Worm (Caenorhabditis elegans) whole organism, L1 larva: Measurements from ENCODE around the gene ZK666.14.
A peak's percentile ranks its signal among the peaks of the same experiment; 100 is the strongest.

Experiments used
- F16B12.6 ChIP-seq: fragments of 150-350 bp; optimal IDR thresholded peaks from 2 replicates; lab custom pipeline; 2014; ENCODE audit warnings: missing biosample characterization, missing genetic modification characterization
- aha-1 ChIP-seq: fragments of 150-350 bp; optimal IDR thresholded peaks from 2 replicates; lab custom pipeline; 2014; ENCODE audit warnings: missing biosample characterization, missing genetic modification characterization
- ama-1 ChIP-seq: fragments of 150-350 bp; optimal IDR thresholded peaks from 2 replicates; lab custom pipeline; 2014
- ceh-82 ChIP-seq, 3 experiments: fragments of 150-350 bp in 1 of 3; sonication (generic microtip) in 2 of 3; optimal IDR thresholded peaks; 2 replicates each; lab custom pipeline; 2014 to 2017; ENCODE audit warnings: missing biosample characterization in 3 of 3, missing genetic modification characterization in 3 of 3
- dpl-1 ChIP-seq, 3 experiments: fragments of 150-350 bp in 2 of 3; sonication (generic microtip) in 1 of 3; optimal IDR thresholded peaks; 2 replicates each; lab custom pipeline; 2014 to 2017; ENCODE audit warnings: missing biosample characterization in 3 of 3, missing genetic modification characterization in 3 of 3, missing genetic modification reagents in 3 of 3
- nhr-76 ChIP-seq: sonication (generic microtip); optimal IDR thresholded peaks from 2 replicates; lab custom pipeline; 2017; ENCODE audit warnings: missing biosample characterization, missing genetic modification characterization
- pqm-1 ChIP-seq: sonication (generic microtip); optimal IDR thresholded peaks from 3 replicates; lab custom pipeline; 2017; ENCODE audit warnings: missing biosample characterization, missing genetic modification characterization
- rnt-1 ChIP-seq: sonication (generic microtip); optimal IDR thresholded peaks from 2 replicates; lab custom pipeline; 2016; ENCODE audit warnings: mild to moderate bottlenecking, missing genetic modification characterization, moderate library complexity, missing compliant biosample characterization
- snu-23 ChIP-seq: sonication (generic microtip); optimal IDR thresholded peaks from 2 replicates; lab custom pipeline; 2016; ENCODE audit warnings: missing genetic modification characterization, missing compliant biosample characterization
- sox-4 ChIP-seq: sonication (generic microtip); optimal IDR thresholded peaks from 2 replicates; lab custom pipeline; 2016; ENCODE audit warnings: missing genetic modification characterization, missing compliant biosample characterization
- sptf-1 ChIP-seq: fragments of 150-350 bp; optimal IDR thresholded peaks from 2 replicates; lab custom pipeline; 2014; ENCODE audit warnings: missing biosample characterization, missing genetic modification characterization
- vab-15 ChIP-seq: sonication (generic microtip); optimal IDR thresholded peaks from 2 replicates; lab custom pipeline; 2017; ENCODE audit warnings: missing genotype, mild to moderate bottlenecking, missing genetic modification characterization, missing compliant biosample characterization
- zag-1 ChIP-seq: fragments of 150-350 bp; optimal IDR thresholded peaks from 2 replicates; lab custom pipeline; 2014; ENCODE audit warnings: missing biosample characterization, missing genetic modification characterization

DNA sequence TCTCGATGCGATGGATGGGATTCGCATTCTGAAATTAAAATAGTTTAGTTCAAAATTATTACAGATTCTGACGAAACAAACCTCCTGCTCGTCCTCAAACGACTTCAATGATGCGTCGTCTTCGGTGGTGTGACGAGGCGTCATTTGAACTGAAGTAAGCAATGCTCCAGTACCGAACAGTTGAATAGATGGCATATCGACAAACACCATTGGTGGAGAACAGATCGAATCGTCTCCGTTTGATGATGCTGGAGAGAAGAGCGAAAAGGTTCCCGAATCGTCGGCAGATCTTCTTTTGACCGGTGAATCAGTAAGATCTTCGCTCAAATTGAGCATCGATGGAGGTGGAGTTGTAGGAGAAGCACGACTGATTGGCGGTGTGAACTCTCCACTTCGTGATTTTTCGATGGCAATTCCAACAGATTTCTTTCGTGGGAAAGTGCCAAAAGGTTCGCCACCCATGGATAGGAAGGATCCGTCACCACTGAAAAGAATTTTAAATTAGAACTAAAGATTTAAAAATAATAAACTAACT lies 49.9 kb downstream of the ZK666.14 start:
- TF ChIP-seq nhr-76 (tag; lab: Kevin White, UChicago), result no peak
- TF ChIP-seq sptf-1, result no peak
- no peak for TF ChIP-seq sox-4 (tag; lab: Kevin White, UChicago)
- no peak for TF ChIP-seq ceh-82 (tag; optimal IDR thresholded peaks at IDR 0.05; lab: Kevin White, UChicago)
- TF ChIP-seq F16B12.6 (tag; lab: Kevin White, UChicago), result no peak
- TF ChIP-seq dpl-1 (GFP tag; optimal IDR thresholded peaks at IDR 0.05; lab: Kevin White, UChicago), result no peak
- TF ChIP-seq pqm-1, result no peak
- no peak for TF ChIP-seq zag-1 (tag; lab: Kevin White, UChicago)
- no peak for TF ChIP-seq aha-1 (tag; lab: Kevin White, UChicago)
- TF ChIP-seq ama-1 (lab: Kevin White, UChicago), result peak; percentile 7
- TF ChIP-seq snu-23 (GFP tag; lab: Kevin White, UChicago), result no peak
- no peak for TF ChIP-seq rnt-1
- no peak for TF ChIP-seq vab-15 (tag; lab: Kevin White, UChicago)
